Worm (Caenorhabditis elegans): ENCODE measurements around the gene srdh-1.

DNA sequence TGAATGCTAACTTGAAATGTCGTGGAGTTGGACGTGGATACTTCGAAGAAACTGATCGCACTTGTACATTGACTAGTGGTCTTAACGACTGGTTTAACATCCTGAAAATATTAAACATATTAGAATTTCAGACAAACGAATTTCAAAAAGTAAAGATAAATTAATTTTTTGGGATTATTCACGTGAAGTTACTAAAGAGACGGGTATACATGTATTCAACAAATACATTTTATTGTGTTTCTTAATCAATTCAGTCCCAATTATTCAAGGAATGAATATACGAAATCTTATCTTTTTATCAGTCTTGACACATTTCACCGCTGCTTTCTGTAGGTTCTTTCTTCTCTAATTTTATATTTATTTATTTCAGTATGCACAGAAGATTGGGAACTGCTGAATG lies 14.0 kb downstream of the srdh-1 start, which contains the start of the genes mrpl-10 and clec-142:
- TF ChIP-seq ref-2 (tag; optimal IDR thresholded peaks at IDR 0.05), result no peak
- TF ChIP-seq T23F11.4 (GFP tag; optimal IDR thresholded peaks at IDR 0.05), result no peak
- no peak for TF ChIP-seq ceh-19 (GFP tag; optimal IDR thresholded peaks at IDR 0.05)
- TF ChIP-seq ztf-16 (tag; optimal IDR thresholded peaks at IDR 0.05), result no peak
- TF ChIP-seq dve-1 (tag; optimal IDR thresholded peaks at IDR 0.05), result no peak
- TF ChIP-seq unc-42 (tag; optimal IDR thresholded peaks at IDR 0.05), result no peak
- TF ChIP-seq pat-9 (tag; optimal IDR thresholded peaks at IDR 0.05), result no peak
- no peak for TF ChIP-seq tbx-2 (tag; optimal IDR thresholded peaks at IDR 0.05)
- TF ChIP-seq unc-86 (tag; optimal IDR thresholded peaks at IDR 0.05), result no peak
- no peak for TF ChIP-seq ceh-9 (tag; optimal IDR thresholded peaks at IDR 0.05)

All from whole organism, late embryonic.